Worm (Caenorhabditis elegans) whole organism, midembryonic: ENCODE results near the gene col-163.

Source experiments
- T22C8.4 ChIP-seq: fragments of 200-800 bp; sonication (Bioruptor generic); IDR thresholded peaks from 2 replicates; pipeline ENCODE4 v1.3.6; 2022; ENCODE audit warnings: missing genetic modification characterization, missing compliant biosample characterization
- flt-1 ChIP-seq: fragments of 200-800 bp; sonication (Bioruptor generic); IDR thresholded peaks from 2 replicates; pipeline ENCODE4 v1.3.6; 2022; ENCODE audit warnings: missing genetic modification characterization, missing compliant biosample characterization
- ref-1 ChIP-seq: fragments of 200-800 bp; sonication (Bioruptor generic); conservative IDR thresholded peaks from 2 replicates; pipeline ENCODE4 v1.3.6; 2022; ENCODE audit warnings: missing genetic modification reagents, missing genetic modification characterization, missing compliant biosample characterization
- tab-1 ChIP-seq: fragments of 200-800 bp; sonication (Bioruptor generic); IDR thresholded peaks from 2 replicates; pipeline ENCODE4 v1.3.6; 2022; ENCODE audit warnings: missing genetic modification characterization, missing compliant biosample characterization
- ztf-23 ChIP-seq: fragments of 200-800 bp; sonication (Bioruptor generic); IDR thresholded peaks from 2 replicates; pipeline ENCODE4 v1.3.6; 2022; ENCODE audit warnings: missing genetic modification reagents, missing genetic modification characterization, missing compliant biosample characterization
- ztf-29 ChIP-seq: fragments of 200-800 bp; sonication (Bioruptor generic); IDR thresholded peaks from 2 replicates; pipeline ENCODE4 v1.3.6; 2022; ENCODE audit warnings: missing genetic modification reagents, missing genetic modification characterization, missing compliant biosample characterization

ce11 chrV:20597076-20597475 lies 2.8 kb upstream of the col-163 start, which contains the start of gene F46B3.1:
- TF ChIP-seq ztf-29 (GFP tag; lab: Robert Waterston, UW) (no peak), flt-1 (GFP tag; lab: Robert Waterston, UW) (no peak), ref-1 (GFP tag; lab: Robert Waterston, UW) (no peak), tab-1 (GFP tag; lab: Robert Waterston, UW) (no peak), ztf-23 (GFP tag; lab: Robert Waterston, UW) (no peak), T22C8.4 (GFP tag; lab: Robert Waterston, UW) (no peak)
